Worm (Caenorhabditis elegans) whole organism, L1 larva: ENCODE data around the gene T16A9.5.

Experiments used
- ceh-88 ChIP-seq: fragments of 200-800 bp; sonication (Bioruptor generic); IDR thresholded peaks from 2 replicates; pipeline ENCODE4 v1.3.6; 2022; ENCODE audit warnings: missing genetic modification characterization, missing compliant biosample characterization
- mef-2 ChIP-seq: fragments of 150-350 bp; optimal IDR thresholded peaks from 2 replicates; lab custom pipeline; 2014; ENCODE audit warnings: missing biosample characterization, missing genetic modification characterization
- mep-1 ChIP-seq: fragments of 150-350 bp; optimal IDR thresholded peaks from 2 replicates; lab custom pipeline; 2014; ENCODE audit warnings: missing biosample characterization, missing genetic modification characterization
- nhr-12 ChIP-seq: sonication (generic microtip); optimal IDR thresholded peaks from 2 replicates; lab custom pipeline; 2017; ENCODE audit warnings: missing biosample characterization, missing genetic modification characterization
- skn-1 ChIP-seq: fragments of 150-350 bp; optimal IDR thresholded peaks from 2 replicates; lab custom pipeline; 2014; ENCODE audit warnings: missing biosample characterization, missing genetic modification characterization

ce11 chrV:14171284-14171683 is 43.7 kb downstream of the T16A9.5 start, which contains the start of gene cest-2.1:
- no peak for TF ChIP-seq skn-1 (tag; lab: Kevin White, UChicago)
- TF ChIP-seq mep-1 (tag; lab: Kevin White, UChicago) = no peak
- no peak for TF ChIP-seq nhr-12 (tag; lab: Kevin White, UChicago)
- TF ChIP-seq ceh-88 (GFP tag; lab: Robert Waterston, UW) = no peak
- TF ChIP-seq mef-2 (tag; lab: Kevin White, UChicago) = no peak
